Fruit fly (Drosophila melanogaster): ENCODE results near the gene rept.

Gene rept

DNA sequence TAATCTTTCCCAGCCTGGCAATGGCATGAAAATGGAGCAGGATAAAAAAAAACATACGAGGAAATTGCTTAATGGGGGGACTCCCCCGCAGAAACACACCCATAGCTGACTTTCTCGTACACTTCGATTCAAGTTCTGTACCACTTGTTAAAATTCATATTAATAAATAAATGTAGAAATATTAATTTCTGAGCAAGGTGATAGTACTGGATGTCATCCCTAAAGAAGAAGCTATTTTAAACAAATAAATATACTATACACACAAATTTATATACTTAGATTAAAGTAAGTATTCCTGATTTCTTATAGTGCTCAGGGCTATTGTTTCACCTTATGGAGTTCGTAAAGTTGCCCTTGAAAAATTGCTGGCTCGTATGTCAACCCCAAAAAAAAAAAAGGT is 49.4 kb upstream of the rept start (continued):
- TF ChIP-seq toy (GFP tag; IDR thresholded peaks at IDR 0.05) (no peak), CG8359 (GFP tag; optimal IDR thresholded peaks at IDR 0.05; ENCODE audit: borderline replicate concordance) (no peak), B-H2 (GFP tag; optimal IDR thresholded peaks at IDR 0.05) (no peak), CG10654 (GFP tag; optimal IDR thresholded peaks at IDR 0.05) (no peak), Rfx (GFP tag; IDR thresholded peaks at IDR 0.05) (0 out of 2 replicates have a peak, but pooled peaks have one; percentile 7), CG3847 (GFP tag; IDR thresholded peaks at IDR 0.05) (no peak), Myb (GFP tag; optimal IDR thresholded peaks at IDR 0.05) (no peak), CG12104 (GFP tag; optimal IDR thresholded peaks at IDR 0.05) (no peak), kni (GFP tag; optimal IDR thresholded peaks at IDR 0.05) (no peak), Dek (tag; optimal IDR thresholded peaks at IDR 0.05) (no peak), CG7357 (GFP tag; IDR thresholded peaks at IDR 0.05) (no peak), Hey (tag; optimal IDR thresholded peaks at IDR 0.05) (no peak), CG9797 (GFP tag; optimal IDR thresholded peaks at IDR 0.05) (no peak), repo (GFP tag; optimal IDR thresholded peaks at IDR 0.05) (no peak), CTCF (GFP tag; optimal IDR thresholded peaks at IDR 0.05) (no peak), crol (GFP tag; IDR thresholded peaks at IDR 0.05) (no peak), GATAe (GFP tag; conservative IDR thresholded peaks at IDR 0.05) (no peak), mld (GFP tag; IDR thresholded peaks at IDR 0.05; ENCODE audit: partially characterized antibody) (no peak), CG15696 (tag; optimal IDR thresholded peaks at IDR 0.05) (no peak), Deaf1 (tag; optimal IDR thresholded peaks at IDR 0.05) (peak; percentile 9), Atf-2 (GFP tag; optimal IDR thresholded peaks at IDR 0.05) (no peak), HLHmδ (GFP tag; optimal IDR thresholded peaks at IDR 0.05) (no peak), CG6272 (GFP tag; IDR thresholded peaks at IDR 0.05) (no peak), CG2678 (tag; optimal IDR thresholded peaks at IDR 0.05) (peak; percentile 40), chif (GFP tag; optimal IDR thresholded peaks at IDR 0.05) (no peak), ac (GFP tag; optimal IDR thresholded peaks at IDR 0.05) (no peak), Hr39 (optimal IDR thresholded peaks at IDR 0.05) (no peak), Oli (tag; optimal IDR thresholded peaks at IDR 0.05) (peak; percentile 19), CG8765 (GFP tag; IDR thresholded peaks at IDR 0.05) (no peak), lab (GFP tag; optimal IDR thresholded peaks at IDR 0.05) (peak; percentile 53), CG12071 (GFP tag; optimal IDR thresholded peaks at IDR 0.05) (no peak), CG11247 (GFP tag; IDR thresholded peaks at IDR 0.05) (no peak), hb (GFP tag; IDR thresholded peaks at IDR 0.05; ENCODE audit: partially characterized antibody) (no peak), psq (GFP tag; optimal IDR thresholded peaks at IDR 0.05) (no peak), dmrt11E (tag; optimal IDR thresholded peaks at IDR 0.05) (no peak), sens (GFP tag) (peak; percentile 34), ara (GFP tag; IDR thresholded peaks at IDR 0.05) (no peak), tx (GFP tag; optimal IDR thresholded peaks at IDR 0.05) (no peak), unc-4 (GFP tag; IDR thresholded peaks at IDR 0.05; ENCODE audit: partially characterized antibody) (no peak), E2f1 (GFP tag; IDR thresholded peaks at IDR 0.05) (no peak), Gsc (GFP tag; IDR thresholded peaks at IDR 0.05) (no peak), inv (GFP tag; IDR thresholded peaks at IDR 0.05; ENCODE audit: partially characterized antibody) (no peak), az2 (GFP tag; optimal IDR thresholded peaks at IDR 0.05) (no peak), onecut (GFP tag; IDR thresholded peaks at IDR 0.05) (no peak), Six4 (GFP tag; optimal IDR thresholded peaks at IDR 0.05) (no peak), gsb-n (tag; optimal IDR thresholded peaks at IDR 0.05) (no peak), PHDP (tag; optimal IDR thresholded peaks at IDR 0.05) (no peak), zf30C (GFP tag; optimal IDR thresholded peaks at IDR 0.05) (no peak), Hmr (GFP tag; optimal IDR thresholded peaks at IDR 0.05) (no peak), Poxn (GFP tag; IDR thresholded peaks at IDR 0.05) (no peak), B-H1 (GFP tag; IDR thresholded peaks at IDR 0.05) (no peak), CG6765 (GFP tag; optimal IDR thresholded peaks at IDR 0.05) (no peak), kay (GFP tag; optimal IDR thresholded peaks at IDR 0.05) (no peak)

Data from whole organism, embryonic.